Worm (Caenorhabditis elegans): Measurements from ENCODE around the gene R04B3.3.

DNA sequence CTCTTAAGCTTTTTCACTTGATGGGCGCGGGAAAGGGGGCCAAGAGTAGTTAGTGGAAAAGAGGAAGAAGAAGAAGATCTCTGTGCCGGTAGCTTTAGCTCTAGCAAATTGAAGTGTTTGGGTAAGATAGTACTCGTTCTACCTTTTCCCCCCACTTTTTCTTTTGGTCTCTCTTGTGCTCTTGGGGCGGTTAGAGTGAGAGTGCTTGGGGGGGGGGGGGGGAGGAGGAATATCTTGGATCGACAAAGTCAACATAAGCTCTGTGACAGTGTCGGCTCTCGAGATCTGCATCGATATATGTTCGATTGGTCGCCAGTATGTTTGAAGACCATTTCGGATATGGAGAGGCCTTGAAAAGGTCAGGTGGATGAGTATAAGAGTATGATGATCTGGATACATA is 16.0 kb downstream of the R04B3.3 start, which contains the start of gene fox-1:
- TF ChIP-seq tbx-2 (tag; optimal IDR thresholded peaks at IDR 0.05) = no peak
- TF ChIP-seq nhr-25 (tag; optimal IDR thresholded peaks at IDR 0.05) = no peak
- no peak for TF ChIP-seq egl-27 (tag; optimal IDR thresholded peaks at IDR 0.05)
- no peak for TF ChIP-seq unc-62 (GFP tag; optimal IDR thresholded peaks at IDR 0.05)
- no peak for TF ChIP-seq ztf-4 (tag; optimal IDR thresholded peaks at IDR 0.05)
- TF ChIP-seq nhr-76 (tag; optimal IDR thresholded peaks at IDR 0.05) = no peak
- TF ChIP-seq ceh-9 (tag; optimal IDR thresholded peaks at IDR 0.05) = no peak
- peak; percentile 23 for TF ChIP-seq pha-4 (tag; optimal IDR thresholded peaks at IDR 0.05)
- no peak for TF ChIP-seq elt-2 (tag; optimal IDR thresholded peaks at IDR 0.05)
- TF ChIP-seq ama-1 (optimal IDR thresholded peaks at IDR 0.05) = no peak
- no peak for TF ChIP-seq R02D3.7 (tag; optimal IDR thresholded peaks at IDR 0.05)

Data from whole organism, L3 larva.